Fruit fly (Drosophila melanogaster) whole organism, wandering third instar larva: ENCODE results near the gene CG5506.
"Not testable (repeated sequence)": the region's sequence is repeated elsewhere in the genome, so short reads cannot be mapped to it uniquely, and the experiment has no call there.

ENCODE experiments used
- Abd-B ChIP-seq: fragments of >200 bp; optimal IDR thresholded peaks from 2 replicates; lab custom pipeline; 2017; ENCODE audit warnings: missing biosample characterization, missing genetic modification characterization
- CG32264 ChIP-seq: fragments of 200-800 bp; sonication (Bioruptor generic); optimal IDR thresholded peaks from 2 replicates; lab custom pipeline; 2016; ENCODE audit warnings: missing biosample characterization, missing genetic modification characterization
- CG9705 ChIP-seq: fragments of 200-800 bp; sonication (Bioruptor generic); optimal IDR thresholded peaks from 2 replicates; lab custom pipeline; 2018; ENCODE audit warnings: missing biosample characterization, mild to moderate bottlenecking, missing genetic modification characterization
- CrebA ChIP-seq: fragments of 200-800 bp; sonication (Bioruptor generic); optimal IDR thresholded peaks from 2 replicates; lab custom pipeline; 2016; ENCODE audit warnings: missing biosample characterization, mild to moderate bottlenecking, missing genetic modification characterization, borderline replicate concordance
- Dfd ChIP-seq: fragments of >200 bp; optimal IDR thresholded peaks from 2 replicates; lab custom pipeline; 2017; ENCODE audit warnings: missing biosample characterization, missing genetic modification characterization
- Dif ChIP-seq: fragments of 200-275, 200-300 bp; sonication (Bioruptor generic); optimal IDR thresholded peaks from 2 replicates; lab custom pipeline; 2018; ENCODE audit warnings: missing biosample characterization, missing genetic modification characterization; ENCODE audit not compliant: partially characterized antibody
- GATAd ChIP-seq: sonication (Bioruptor generic); optimal IDR thresholded peaks from 2 replicates; lab custom pipeline; 2016; ENCODE audit warnings: missing biosample characterization, missing genetic modification characterization
- HLH106 ChIP-seq: fragments of 200-800 bp; optimal IDR thresholded peaks from 3 replicates; lab custom pipeline; 2019; ENCODE audit warnings: missing biosample characterization, mild to moderate bottlenecking, missing genetic modification characterization, moderate library complexity
- Hnf4 ChIP-seq: fragments of 200-800 bp; sonication (Bioruptor generic); optimal IDR thresholded peaks from 2 replicates; lab custom pipeline; 2016; ENCODE audit warnings: missing biosample characterization, mild to moderate bottlenecking, missing genetic modification characterization
- Hr78 ChIP-seq: fragments of >200 bp; optimal IDR thresholded peaks from 2 replicates; lab custom pipeline; 2017; ENCODE audit warnings: missing biosample characterization, missing genetic modification characterization
- Hr83 ChIP-seq: fragments of 200-300 bp; sonication (Bioruptor generic); optimal IDR thresholded peaks from 2 replicates; lab custom pipeline; 2016; ENCODE audit warnings: missing biosample characterization, mild to moderate bottlenecking, missing genetic modification characterization, moderate library complexity; ENCODE audit not compliant: poor library complexity, severe bottlenecking
- Jra ChIP-seq: sonication (Bioruptor generic); optimal IDR thresholded peaks from 2 replicates; lab custom pipeline; 2016; ENCODE audit warnings: missing biosample characterization, missing genetic modification characterization
- Mio ChIP-seq: sonication (Bioruptor generic); optimal IDR thresholded peaks from 2 replicates; lab custom pipeline; 2016; ENCODE audit warnings: missing biosample characterization, missing genetic modification characterization
- Myc ChIP-seq: fragments of >200 bp; optimal IDR thresholded peaks from 2 replicates; lab custom pipeline; 2017
- N ChIP-seq: fragments of >200 bp; optimal IDR thresholded peaks from 2 replicates; lab custom pipeline; 2018; ENCODE audit warnings: missing biosample characterization, missing external identifiers, missing genetic modification characterization
- OdsH ChIP-seq: fragments of 200-800 bp; sonication (Bioruptor generic); optimal IDR thresholded peaks from 2 replicates; lab custom pipeline; 2016; ENCODE audit warnings: missing biosample characterization, mild to moderate bottlenecking, missing genetic modification characterization
- Rel ChIP-seq, 2 experiments: fragments of 200-800 bp; sonication (Bioruptor generic) in 1 of 2; optimal IDR thresholded peaks; 2 replicates in 1 of 2; 3 replicates in 1 of 2; lab custom pipeline; 2016 to 2019; ENCODE audit warnings: mild to moderate bottlenecking in 2 of 2, missing biosample characterization in 2 of 2, missing genetic modification characterization in 2 of 2, moderate library complexity in 1 of 2
- Sp1 ChIP-seq: fragments of 200-800 bp; sonication (Bioruptor generic); optimal IDR thresholded peaks from 3 replicates; lab custom pipeline; 2019; ENCODE audit warnings: missing biosample characterization, mild to moderate bottlenecking, missing genetic modification characterization, moderate library complexity
- Vsx2 ChIP-seq: fragments of 200-300, 225-300 bp; sonication (Bioruptor generic); optimal IDR thresholded peaks from 2 replicates; lab custom pipeline; 2018; ENCODE audit warnings: missing biosample characterization, missing genetic modification characterization; ENCODE audit not compliant: partially characterized antibody
- br ChIP-seq: fragments of 200-800 bp; sonication (Bioruptor generic); optimal IDR thresholded peaks from 2 replicates; lab custom pipeline; 2016; ENCODE audit warnings: missing biosample characterization, missing genetic modification characterization
- brk ChIP-seq: fragments of 200-800 bp; sonication (Bioruptor generic); optimal IDR thresholded peaks from 2 replicates; lab custom pipeline; 2016; ENCODE audit warnings: missing biosample characterization, mild to moderate bottlenecking, missing genetic modification characterization
- dl ChIP-seq, 2 experiments: fragments of 175-275, 200-275 bp in 1 of 2; fragments of 200-275 bp in 1 of 2; sonication (Bioruptor generic); optimal IDR thresholded peaks; lab custom pipeline; 2018; ENCODE audit warnings: mild to moderate bottlenecking in 2 of 2, missing biosample characterization in 2 of 2, missing genetic modification characterization in 2 of 2, moderate library complexity in 2 of 2; ENCODE audit not compliant: partially characterized antibody in 2 of 2, insufficient read depth in 1 of 2
- dmrt93B ChIP-seq: fragments of 200-800 bp; sonication (Bioruptor generic); optimal IDR thresholded peaks from 2 replicates; lab custom pipeline; 2018; ENCODE audit warnings: missing biosample characterization, mild to moderate bottlenecking, missing genetic modification characterization
- dsf ChIP-seq: sonication (Bioruptor generic); optimal IDR thresholded peaks from 2 replicates; lab custom pipeline; 2016; ENCODE audit warnings: missing biosample characterization, missing genetic modification characterization, borderline replicate concordance
- ey ChIP-seq: fragments of 200-800 bp; sonication (Bioruptor generic); optimal IDR thresholded peaks from 2 replicates; lab custom pipeline; 2016; ENCODE audit warnings: missing biosample characterization, missing genetic modification characterization
- foxo ChIP-seq, 2 experiments: fragments of 200-800 bp; sonication (Bioruptor generic); optimal IDR thresholded peaks; 2 replicates in 1 of 2; 3 replicates in 1 of 2; lab custom pipeline; 2016 to 2017; ENCODE audit warnings: missing biosample characterization in 2 of 2, missing genetic modification characterization in 2 of 2
- fru ChIP-seq: fragments of 200-800 bp; sonication (Bioruptor generic); optimal IDR thresholded peaks from 3 replicates; lab custom pipeline; 2016; ENCODE audit warnings: missing biosample characterization, mild to moderate bottlenecking, missing genetic modification characterization
- h ChIP-seq: fragments of 200-800 bp; sonication (Bioruptor generic); optimal IDR thresholded peaks from 3 replicates; lab custom pipeline; 2016; ENCODE audit warnings: missing biosample characterization, mild to moderate bottlenecking, missing genetic modification characterization
- jim ChIP-seq: fragments of 175-275, 200-325 bp; sonication (Bioruptor generic); optimal IDR thresholded peaks from 2 replicates; lab custom pipeline; 2016; ENCODE audit warnings: missing biosample characterization, mild to moderate bottlenecking, missing genetic modification characterization
- lola ChIP-seq: fragments of >200 bp; optimal IDR thresholded peaks from 2 replicates; lab custom pipeline; 2017; ENCODE audit warnings: missing biosample characterization, missing genetic modification characterization
- pan ChIP-seq: fragments of >200 bp; optimal IDR thresholded peaks from 2 replicates; lab custom pipeline; 2017
- psq ChIP-seq: fragments of 200-800 bp; sonication (Bioruptor generic); optimal IDR thresholded peaks from 3 replicates; lab custom pipeline; 2017; ENCODE audit warnings: missing biosample characterization, mild to moderate bottlenecking, missing genetic modification characterization, moderate library complexity
- rgr ChIP-seq: fragments of 200-800 bp; sonication (Bioruptor generic); optimal IDR thresholded peaks from 3 replicates; lab custom pipeline; 2016; ENCODE audit warnings: missing biosample characterization, mild to moderate bottlenecking, missing genetic modification characterization
- sage ChIP-seq: fragments of 200-800 bp; sonication (Bioruptor generic); optimal IDR thresholded peaks from 2 replicates; lab custom pipeline; 2016; ENCODE audit warnings: missing biosample characterization, mild to moderate bottlenecking, missing genetic modification characterization
- sv ChIP-seq: fragments of 200-800 bp; sonication (Bioruptor generic); optimal IDR thresholded peaks from 3 replicates; lab custom pipeline; 2016; ENCODE audit warnings: missing biosample characterization, missing genetic modification characterization
- tai ChIP-seq: sonication (Bioruptor generic); optimal IDR thresholded peaks from 2 replicates; lab custom pipeline; 2016; ENCODE audit warnings: missing biosample characterization, missing genetic modification characterization
- usp ChIP-seq: fragments of >200 bp; optimal IDR thresholded peaks from 2 replicates; lab custom pipeline; 2017; ENCODE audit warnings: missing biosample characterization, missing genetic modification characterization
- woc ChIP-seq: sonication (Bioruptor generic); optimal IDR thresholded peaks from 2 replicates; lab custom pipeline; 2016; ENCODE audit warnings: missing biosample characterization, mild to moderate bottlenecking, missing genetic modification characterization

Gene CG5506

DNA sequence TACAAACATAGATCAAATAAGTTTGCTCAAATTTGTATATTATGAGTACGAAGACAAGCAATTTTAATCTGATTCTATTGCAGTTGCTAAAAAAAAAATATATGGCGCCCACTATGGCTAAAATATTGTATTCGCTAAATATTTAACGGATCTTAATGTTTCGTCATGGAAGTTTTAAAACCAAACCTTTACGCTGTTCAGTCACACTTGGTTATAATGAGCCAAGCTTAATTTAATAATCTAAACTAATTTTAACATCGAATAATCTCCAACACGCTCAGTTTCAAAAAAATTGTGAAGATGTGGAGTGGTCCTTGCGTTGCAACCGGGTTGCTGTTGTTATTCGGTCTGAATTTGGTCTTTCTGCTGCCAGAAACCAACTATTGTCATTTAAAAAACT is 26.0 kb downstream of the CG5506 start, which contains the start of gene CG34002:
CG34002 (plus strand) TSS at position 301 of the 400 bp plus-strand sequence.
- not testable (repeated sequence) for TF ChIP-seq usp (GFP tag; lab: Kevin White, UChicago); CrebA (GFP tag; lab: Kevin White, UChicago); Rel (GFP tag; optimal IDR thresholded peaks at IDR 0.05; lab: Kevin White, UChicago); Rel (tag; optimal IDR thresholded peaks at IDR 0.05; lab: Kevin White, UChicago)
- TF ChIP-seq, all 38 proteins: peak for 0; not testable (repeated sequence) for 38

DNA sequence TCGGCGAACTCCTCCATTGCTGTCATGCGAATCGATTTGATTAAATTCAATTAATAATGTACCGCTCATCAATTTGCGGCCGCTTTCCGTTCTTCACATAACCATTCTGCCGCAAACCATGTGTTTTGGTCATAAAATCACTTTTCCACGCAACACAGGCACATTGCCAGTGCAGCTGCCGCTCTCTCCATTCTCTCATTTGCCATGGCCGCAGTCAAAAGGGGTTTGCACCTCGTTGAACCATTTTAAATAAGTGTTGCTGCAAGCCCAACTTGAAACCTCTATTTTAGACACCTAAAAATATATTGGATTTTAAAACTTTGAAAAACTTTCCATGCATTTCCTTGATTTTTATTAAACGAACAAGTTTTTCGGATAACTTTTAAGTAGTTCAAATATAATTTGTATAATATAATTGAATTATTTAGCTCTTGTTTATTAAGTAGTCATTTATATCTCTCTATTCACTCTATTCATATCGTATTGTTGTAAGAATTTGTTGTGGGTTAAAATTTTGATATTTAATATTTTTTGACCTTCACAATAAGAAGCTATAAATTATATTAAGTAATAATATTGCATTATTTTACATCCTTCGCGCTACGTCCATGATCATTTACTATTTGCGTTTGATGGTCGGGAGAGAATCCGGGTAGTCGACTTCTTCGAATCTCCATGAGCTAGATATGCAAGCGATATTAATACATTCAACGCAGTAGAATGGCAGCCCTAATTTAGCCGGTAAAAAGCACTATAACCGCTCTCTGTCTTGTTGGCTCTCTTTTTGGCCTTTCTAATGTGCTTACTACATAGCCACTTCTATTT is 27.3 kb downstream of the CG5506 start, which contains the start of gene CG5535:
CG5535 (minus strand) TSS at position 140 of the 825 bp plus-strand sequence.
- TF ChIP-seq sage (GFP tag; lab: Kevin White, UChicago) (no peak), CG32264 (GFP tag; lab: Kevin White, UChicago) (no peak), rgr (GFP tag; lab: Kevin White, UChicago) (peak; percentile 52), dl (GFP tag; optimal IDR thresholded peaks at IDR 0.05; lab: Kevin White, UChicago; ENCODE audit: insufficient read depth in 1 of 2, partially characterized antibody in 2 of 2) (no peak), usp (GFP tag; lab: Kevin White, UChicago) (no peak), brk (GFP tag; lab: Kevin White, UChicago) (no peak), Dif (GFP tag; lab: Kevin White, UChicago) (no peak), sv (GFP tag; lab: Kevin White, UChicago) (peak; percentile 57), woc (no peak), dsf (GFP tag; lab: Kevin White, UChicago) (no peak), fru (GFP tag; lab: Kevin White, UChicago) (peak; percentile 60), Abd-B (GFP tag; lab: Kevin White, UChicago) (no peak), jim (GFP tag; lab: Kevin White, UChicago) (no peak), Hr78 (GFP tag; lab: Kevin White, UChicago) (no peak), ey (GFP tag; lab: Kevin White, UChicago) (peak; percentile 32), foxo (GFP tag; optimal IDR thresholded peaks at IDR 0.05; lab: Kevin White, UChicago) (peak in 1 of 2 experiments; percentile 80), CG9705 (GFP tag; lab: Kevin White, UChicago) (no peak), OdsH (GFP tag; lab: Kevin White, UChicago) (peak; percentile 62), tai (no peak), Dfd (GFP tag; lab: Kevin White, UChicago) (no peak), N (GFP tag; lab: Kevin White, UChicago) (no peak), HLH106 (peak; percentile 52), Sp1 (GFP tag; lab: Kevin White, UChicago) (peak; percentile 72), psq (GFP tag; lab: Kevin White, UChicago) (peak; percentile 68), CrebA (GFP tag; lab: Kevin White, UChicago) (no peak), GATAd (no peak), br (GFP tag; lab: Kevin White, UChicago) (peak; percentile 35), Mio (GFP tag; lab: Kevin White, UChicago) (no peak), dmrt93B (peak; percentile 52), lola (no peak), Myc (lab: Kevin White, UChicago) (no peak), Hr83 (peak; percentile 41), Rel (GFP tag; optimal IDR thresholded peaks at IDR 0.05; lab: Kevin White, UChicago) (no peak), Rel (tag; optimal IDR thresholded peaks at IDR 0.05; lab: Kevin White, UChicago) (no peak), Hnf4 (GFP tag; lab: Kevin White, UChicago) (no peak), h (GFP tag; lab: Kevin White, UChicago) (peak; percentile 45), Jra (GFP tag; lab: Kevin White, UChicago) (no peak), Vsx2 (no peak), pan (lab: Kevin White, UChicago) (no peak)
